Fruit fly (Drosophila melanogaster) whole organism, embryonic: ENCODE data around the gene CG34461.
A peak's percentile ranks its signal among the peaks of the same experiment; 100 is the strongest.

Source experiments
- Ada2b ChIP-seq: fragments of 200-800 bp; sonication (Bioruptor generic); IDR thresholded peaks from 2 replicates; pipeline ENCODE4 v1.3.6; 2022; ENCODE audit warnings: missing biosample characterization, missing genetic modification characterization
- Atf6 ChIP-seq: fragments of 200-800 bp; sonication (Bioruptor generic); IDR thresholded peaks from 2 replicates; pipeline ENCODE4 v1.3.6; 2022; ENCODE audit warnings: missing biosample characterization, missing genetic modification characterization
- C15 ChIP-seq: fragments of 200-800 bp; sonication (Bioruptor generic); IDR thresholded peaks from 3 replicates; pipeline ENCODE4 v1.3.6; 2022; ENCODE audit warnings: missing biosample characterization, missing genetic modification characterization
- CG11093 ChIP-seq: fragments of 200-800 bp; sonication (Bioruptor generic); IDR thresholded peaks from 3 replicates; pipeline ENCODE4 v1.3.6; 2022; ENCODE audit warnings: missing biosample characterization, missing genetic modification characterization
- CG13123 ChIP-seq: fragments of 200-800 bp; sonication (Bioruptor generic); optimal IDR thresholded peaks from 2 replicates; lab custom pipeline; 2016; ENCODE audit warnings: missing biosample characterization, missing genetic modification characterization
- CG17612 ChIP-seq: fragments of 200-800 bp; sonication (Bioruptor generic); IDR thresholded peaks from 2 replicates; pipeline ENCODE4 v1.3.6; 2022; ENCODE audit warnings: missing biosample characterization, missing genetic modification characterization
- CG3995 ChIP-seq: fragments of 200-800 bp; sonication (Bioruptor generic); optimal IDR thresholded peaks from 3 replicates; lab custom pipeline; 2016; ENCODE audit warnings: missing biosample characterization, missing genetic modification characterization
- CG42726 ChIP-seq: fragments of 200-800 bp; sonication (Bioruptor generic); IDR thresholded peaks from 2 replicates; pipeline ENCODE4 v1.3.6; 2022; ENCODE audit warnings: missing biosample characterization, missing genetic modification characterization; ENCODE audit not compliant: partially characterized antibody
- CG4424 ChIP-seq: fragments of 200-800 bp; sonication (Bioruptor generic); optimal IDR thresholded peaks from 3 replicates; lab custom pipeline; 2016; ENCODE audit warnings: missing biosample characterization, missing genetic modification characterization
- CG4707 ChIP-seq: fragments of 200-800 bp; sonication (Bioruptor generic); optimal IDR thresholded peaks from 2 replicates; lab custom pipeline; 2018; ENCODE audit warnings: missing biosample characterization, mild to moderate bottlenecking, missing genetic modification characterization, moderate library complexity
- CG6254 ChIP-seq: fragments of 200-800 bp; sonication (Bioruptor generic); optimal IDR thresholded peaks from 3 replicates; lab custom pipeline; 2017; ENCODE audit warnings: mild to moderate bottlenecking, missing biosample characterization, missing genetic modification reagents, missing genetic modification characterization
- CG6272 ChIP-seq: fragments of 200-800 bp; sonication (Bioruptor generic); IDR thresholded peaks from 2 replicates; pipeline ENCODE4 v1.3.6; 2022; ENCODE audit warnings: missing biosample characterization, missing genetic modification characterization
- CG6813 ChIP-seq: fragments of 200-800 bp; sonication (Bioruptor generic); optimal IDR thresholded peaks from 2 replicates; lab custom pipeline; 2017; ENCODE audit warnings: missing biosample characterization, missing genetic modification characterization, mild to moderate bottlenecking, moderate library complexity, missing genetic modification reagents
- CG7357 ChIP-seq: fragments of 200-800 bp; sonication (Bioruptor generic); IDR thresholded peaks from 3 replicates; pipeline ENCODE4 v1.3.6; 2022; ENCODE audit warnings: missing biosample characterization, missing genetic modification characterization
- Camta ChIP-seq: fragments of 200-800 bp; sonication (Bioruptor generic); optimal IDR thresholded peaks from 2 replicates; lab custom pipeline; 2016; ENCODE audit warnings: missing biosample characterization, missing genetic modification characterization
- Dip2 ChIP-seq: fragments of 200-800 bp; sonication (Bioruptor generic); IDR thresholded peaks from 2 replicates; pipeline ENCODE4 v1.3.6; 2022; ENCODE audit warnings: missing biosample characterization, missing genetic modification characterization
- ERR ChIP-seq: fragments of 200-800 bp; sonication (Bioruptor generic); optimal IDR thresholded peaks from 2 replicates; lab custom pipeline; 2016; ENCODE audit warnings: missing biosample characterization, missing genetic modification characterization
- Fer3 ChIP-seq: fragments of 200-800 bp; sonication (Bioruptor generic); optimal IDR thresholded peaks from 2 replicates; lab custom pipeline; 2018; ENCODE audit warnings: missing biosample characterization, mild to moderate bottlenecking, missing genetic modification characterization, moderate library complexity
- Hey ChIP-seq: fragments of 200-800 bp; sonication (Bioruptor generic); optimal IDR thresholded peaks from 3 replicates; lab custom pipeline; 2018; ENCODE audit warnings: missing biosample characterization, mild to moderate bottlenecking, missing genetic modification characterization
- Hr39 ChIP-seq: fragments of >200 bp; optimal IDR thresholded peaks from 2 replicates; lab custom pipeline; 2017
- Lim3 ChIP-seq: fragments of 200-800 bp; sonication (Bioruptor generic); IDR thresholded peaks from 2 replicates; pipeline ENCODE4 v1.3.6; 2022; ENCODE audit warnings: missing biosample characterization, missing genetic modification characterization
- NFAT ChIP-seq: fragments of 200-800 bp; sonication (Bioruptor generic); IDR thresholded peaks from 2 replicates; pipeline ENCODE4 v1.3.6; 2022; ENCODE audit warnings: missing biosample characterization, missing genetic modification characterization
- Opbp ChIP-seq: fragments of 200-800 bp; sonication (Bioruptor generic); IDR thresholded peaks from 3 replicates; pipeline ENCODE4 v1.3.6; 2022; ENCODE audit warnings: missing biosample characterization, missing genetic modification characterization; ENCODE audit not compliant: partially characterized antibody
- Optix ChIP-seq: fragments of 200-800 bp; sonication (Bioruptor generic); IDR thresholded peaks from 3 replicates; pipeline ENCODE4 v1.3.6; 2022; ENCODE audit warnings: missing biosample characterization, missing genetic modification characterization
- Pdp1 ChIP-seq, 2 experiments: fragments of 200-800 bp; sonication (Bioruptor generic); optimal IDR thresholded peaks; 3 replicates each; lab custom pipeline; 2016; ENCODE audit warnings: missing biosample characterization in 2 of 2, missing genetic modification characterization in 2 of 2, mild to moderate bottlenecking in 1 of 2, moderate library complexity in 1 of 2
- Sin3A ChIP-seq: fragments of >200 bp; optimal IDR thresholded peaks from 2 replicates; lab custom pipeline; 2018
- Six4 ChIP-seq: fragments of 200-800 bp; sonication (Bioruptor generic); optimal IDR thresholded peaks from 2 replicates; lab custom pipeline; 2016; ENCODE audit warnings: missing biosample characterization, missing genetic modification characterization
- Sry-β ChIP-seq: fragments of 200-800 bp; sonication (Bioruptor generic); optimal IDR thresholded peaks from 2 replicates; lab custom pipeline; 2018; ENCODE audit warnings: missing biosample characterization, mild to moderate bottlenecking, missing genetic modification characterization, moderate library complexity
- Sry-δ ChIP-seq: fragments of 200-800 bp; sonication (Bioruptor generic); optimal IDR thresholded peaks from 2 replicates; lab custom pipeline; 2016; ENCODE audit warnings: missing biosample characterization, missing genetic modification characterization
- Usf ChIP-seq: fragments of 200-800 bp; sonication (Bioruptor generic); optimal IDR thresholded peaks from 2 replicates; lab custom pipeline; 2017; ENCODE audit warnings: missing genotype, missing biosample characterization, missing genetic modification characterization
- ac ChIP-seq: fragments of 200-800 bp; sonication (Bioruptor generic); optimal IDR thresholded peaks from 3 replicates; lab custom pipeline; 2017; ENCODE audit warnings: missing biosample characterization, mild to moderate bottlenecking, missing genetic modification characterization
- al ChIP-seq: fragments of 200-800 bp; sonication (Bioruptor generic); IDR thresholded peaks from 2 replicates; pipeline ENCODE4 v1.3.6; 2022; ENCODE audit warnings: missing biosample characterization, missing genetic modification characterization
- aop ChIP-seq: fragments of 200-800 bp; sonication (Bioruptor generic); IDR thresholded peaks from 2 replicates; pipeline ENCODE4 v1.3.6; 2022; ENCODE audit warnings: missing biosample characterization, missing genetic modification characterization
- bowl ChIP-seq: fragments of 200-800 bp; sonication (Bioruptor generic); IDR thresholded peaks from 2 replicates; pipeline ENCODE4 v1.3.6; 2022; ENCODE audit warnings: missing biosample characterization, missing genetic modification characterization
- br ChIP-seq: fragments of >200 bp; optimal IDR thresholded peaks from 2 replicates; lab custom pipeline; 2017
- bsh ChIP-seq, 2 experiments: fragments of 200-800 bp; sonication (Bioruptor generic); optimal IDR thresholded peaks; 2 replicates each; lab custom pipeline; 2017 to 2018; ENCODE audit warnings: mild to moderate bottlenecking in 2 of 2, missing biosample characterization in 2 of 2, missing genetic modification characterization in 2 of 2, moderate library complexity in 1 of 2
- cg ChIP-seq: fragments of 200-800 bp; sonication (Bioruptor generic); optimal IDR thresholded peaks from 3 replicates; lab custom pipeline; 2019; ENCODE audit warnings: missing biosample characterization, mild to moderate bottlenecking, missing genetic modification characterization, moderate library complexity
- chif ChIP-seq, 2 experiments: fragments of 200-800 bp; sonication (Bioruptor generic); optimal IDR thresholded peaks; 3 replicates each; lab custom pipeline; 2016; ENCODE audit warnings: missing biosample characterization in 2 of 2, missing genetic modification characterization in 2 of 2
- chn ChIP-seq: fragments of 200-800 bp; sonication (Bioruptor generic); optimal IDR thresholded peaks from 2 replicates; lab custom pipeline; 2016; ENCODE audit warnings: missing biosample characterization, missing genetic modification characterization
- dmrt11E ChIP-seq: fragments of 200-800 bp; sonication (Bioruptor generic); optimal IDR thresholded peaks from 3 replicates; lab custom pipeline; 2018; ENCODE audit warnings: missing biosample characterization, mild to moderate bottlenecking, missing genetic modification characterization, moderate library complexity
- fd3F ChIP-seq: fragments of 200-800 bp; sonication (Bioruptor generic); optimal IDR thresholded peaks from 2 replicates; lab custom pipeline; 2018; ENCODE audit warnings: missing biosample characterization, mild to moderate bottlenecking, missing genetic modification characterization, moderate library complexity
- fru ChIP-seq: fragments of >200 bp; optimal IDR thresholded peaks from 2 replicates; lab custom pipeline; 2017
- grn ChIP-seq: fragments of 200-800 bp; sonication (Bioruptor generic); optimal IDR thresholded peaks from 3 replicates; lab custom pipeline; 2017; ENCODE audit warnings: missing biosample characterization, missing genetic modification characterization
- hkb ChIP-seq, 2 experiments: fragments of 200-800 bp in 1 of 2; fragments of >200 bp in 1 of 2; sonication (Bioruptor generic) in 1 of 2; IDR thresholded peaks in 1 of 2; optimal IDR thresholded peaks in 1 of 2; 2 replicates each; pipeline versions ENCODE4 v1.3.6 to Lab custom; 2017 to 2022; ENCODE audit warnings: missing biosample characterization in 1 of 2, missing genetic modification characterization in 1 of 2
- kni ChIP-seq: fragments of 200-800 bp; sonication (Bioruptor generic); optimal IDR thresholded peaks from 3 replicates; lab custom pipeline; 2017; ENCODE audit warnings: mild to moderate bottlenecking, missing biosample characterization, missing genetic modification reagents, missing genetic modification characterization
- pnt ChIP-seq: fragments of 200-800 bp; sonication (Bioruptor generic); optimal IDR thresholded peaks from 3 replicates; lab custom pipeline; 2016; ENCODE audit warnings: missing biosample characterization, missing genetic modification characterization
- psq ChIP-seq: fragments of 200-800 bp; sonication (Bioruptor generic); optimal IDR thresholded peaks from 2 replicates; lab custom pipeline; 2017; ENCODE audit warnings: missing biosample characterization, missing genetic modification characterization
- pzg ChIP-seq: fragments of 200-800 bp; sonication (Bioruptor generic); optimal IDR thresholded peaks from 3 replicates; lab custom pipeline; 2018; ENCODE audit warnings: missing biosample characterization, mild to moderate bottlenecking, missing genetic modification characterization, moderate library complexity
- slp2 ChIP-seq: fragments of 200-800 bp; sonication (Bioruptor generic); optimal IDR thresholded peaks from 2 replicates; lab custom pipeline; 2016; ENCODE audit warnings: missing biosample characterization, missing genetic modification characterization
- tna ChIP-seq: fragments of 200-800 bp; sonication (Bioruptor generic); IDR thresholded peaks from 2 replicates; pipeline ENCODE4 v1.3.6; 2022; ENCODE audit warnings: missing biosample characterization, missing genetic modification characterization; ENCODE audit not compliant: partially characterized antibody
- zfh2 ChIP-seq: fragments of 200-800 bp; sonication (Bioruptor generic); optimal IDR thresholded peaks from 2 replicates; lab custom pipeline; 2016; ENCODE audit warnings: missing biosample characterization, missing genetic modification characterization

The CG34461 gene

DNA sequence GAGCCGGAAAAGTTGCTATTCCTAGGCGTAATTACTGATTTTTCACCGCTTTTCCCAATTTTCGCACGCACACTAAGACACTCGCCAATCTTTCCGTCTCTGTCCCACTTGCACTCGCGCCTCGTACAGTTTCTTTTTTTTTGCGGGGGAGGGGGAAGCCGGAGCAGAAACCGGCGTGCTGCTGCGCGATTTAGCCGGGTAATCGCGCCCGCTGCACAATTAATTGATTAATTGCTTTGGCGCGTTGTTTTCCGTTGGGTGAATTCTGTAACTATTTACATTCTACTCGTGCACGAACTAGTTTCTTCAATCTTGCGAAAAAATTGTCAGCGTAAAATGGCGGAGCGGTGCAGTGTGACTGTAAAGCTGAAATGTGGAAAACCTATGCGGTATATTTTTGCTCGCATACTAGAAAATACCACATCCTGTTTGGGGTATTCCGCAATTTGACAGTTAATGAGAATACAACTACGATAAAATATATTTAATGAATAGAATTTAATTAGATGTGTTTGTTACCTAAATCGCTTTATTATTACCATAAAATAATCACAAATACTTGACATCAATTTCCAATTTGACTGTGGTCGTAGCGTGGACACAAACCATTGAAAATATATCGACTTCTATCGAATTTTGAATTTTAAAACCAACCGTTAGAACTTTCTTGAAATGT is 10.4 kb upstream of the CG34461 start, which contains the start of gene Cpsf6 (continued):
- TF ChIP-seq CG4707, result no peak
- peak; percentile 67 for TF ChIP-seq Ada2b (GFP tag; lab: Robert Waterston, UW)
- no peak for TF ChIP-seq fru (lab: Kevin White, UChicago)
- TF ChIP-seq Hey (tag; lab: Kevin White, UChicago), result peak; percentile 29
- no peak for TF ChIP-seq aop (GFP tag; lab: Robert Waterston, UW)
- peak; percentile 60 for TF ChIP-seq CG4424 (GFP tag; lab: Kevin White, UChicago)
- 0 out of 2 replicates have a peak, but pooled peaks have one; percentile 18 for TF ChIP-seq CG42726 (GFP tag; lab: Robert Waterston, UW)
- TF ChIP-seq Camta (GFP tag; lab: Kevin White, UChicago), result peak; percentile 9
- no peak for TF ChIP-seq pnt (GFP tag; lab: Kevin White, UChicago)
- TF ChIP-seq ac (GFP tag; lab: Kevin White, UChicago), result no peak
- no peak for TF ChIP-seq CG3995
- TF ChIP-seq Dip2 (GFP tag; lab: Robert Waterston, UW), result no peak
- no peak for TF ChIP-seq slp2 (GFP tag; lab: Kevin White, UChicago)
- TF ChIP-seq CG6813 (GFP tag; lab: Kevin White, UChicago), result no peak
- no peak for TF ChIP-seq CG13123 (GFP tag; lab: Kevin White, UChicago)
- TF ChIP-seq Hr39 (lab: Kevin White, UChicago), result no peak
- peak; percentile 66 for TF ChIP-seq dmrt11E (tag; lab: Kevin White, UChicago)
- no peak for TF ChIP-seq Six4
- no peak for TF ChIP-seq Lim3 (GFP tag; lab: Robert Waterston, UW)
- no peak for TF ChIP-seq br
- TF ChIP-seq hkb (optimal IDR thresholded peaks at IDR 0.05; lab: Kevin White, UChicago), result no peak
- TF ChIP-seq hkb (GFP tag; IDR thresholded peaks at IDR 0.05; lab: Robert Waterston, UW), result peak; percentile 48
- peak; percentile 79 for TF ChIP-seq pzg (GFP tag; lab: Kevin White, UChicago)
- TF ChIP-seq kni (GFP tag; lab: Kevin White, UChicago), result no peak
- peak; percentile 62 for TF ChIP-seq fd3F
- peak; percentile 17 for TF ChIP-seq psq (GFP tag; lab: Kevin White, UChicago)
- no peak; the same call in 1 of the 2 replicates for TF ChIP-seq NFAT
- TF ChIP-seq chif (GFP tag; optimal IDR thresholded peaks at IDR 0.05; lab: Kevin White, UChicago), result peak in 1 of 2 experiments; percentile 17
- no peak for TF ChIP-seq CG7357 (GFP tag; lab: Robert Waterston, UW)
- peak; percentile 66 for TF ChIP-seq Fer3
- TF ChIP-seq Optix (GFP tag; lab: Robert Waterston, UW), result no peak
- TF ChIP-seq Sry-β (GFP tag; lab: Kevin White, UChicago), result no peak
- peak; percentile 83 for TF ChIP-seq Sin3A (lab: Kevin White, UChicago)
- peak in 1 of 2 experiments; percentile 74 for TF ChIP-seq bsh (GFP tag; optimal IDR thresholded peaks at IDR 0.05; lab: Kevin White, UChicago)
- TF ChIP-seq al (GFP tag; lab: Robert Waterston, UW), result peak; percentile 48; the same call in 1 of the 2 replicates
- TF ChIP-seq chn (GFP tag; lab: Kevin White, UChicago), result peak; percentile 6
- TF ChIP-seq Sry-δ (GFP tag; lab: Kevin White, UChicago), result peak; percentile 41
- no peak for TF ChIP-seq tna (GFP tag; lab: Robert Waterston, UW)
- TF ChIP-seq bowl (GFP tag; lab: Robert Waterston, UW), result no peak
- TF ChIP-seq CG6254 (GFP tag; lab: Kevin White, UChicago), result no peak
- TF ChIP-seq Atf6, result peak; percentile 64
- TF ChIP-seq grn (GFP tag; lab: Kevin White, UChicago), result no peak
- TF ChIP-seq CG11093 (GFP tag; lab: Robert Waterston, UW), result peak; percentile 42; the same call in 1 of the 3 replicates
- no peak for TF ChIP-seq C15 (GFP tag; lab: Robert Waterston, UW)
- peak; percentile 8 for TF ChIP-seq Usf
- no peak for TF ChIP-seq Opbp (GFP tag; lab: Robert Waterston, UW)
- peak; percentile 97 for TF ChIP-seq cg (GFP tag; lab: Kevin White, UChicago)
- TF ChIP-seq Pdp1 (GFP tag; optimal IDR thresholded peaks at IDR 0.05; lab: Kevin White, UChicago), result peak in 1 of 2 experiments; percentile 40
- TF ChIP-seq CG17612, result no peak
- TF ChIP-seq CG6272 (GFP tag; lab: Robert Waterston, UW), result 0 out of 2 replicates have a peak, but pooled peaks have one; percentile 11
- TF ChIP-seq ERR, result no peak
- TF ChIP-seq zfh2 (GFP tag; lab: Kevin White, UChicago), result peak; percentile 33
